Worm (Caenorhabditis elegans) whole organism, L4 larva: ENCODE measurements around the gene C28G1.2.

Source experiments
- D1046.2 ChIP-seq: fragments of 200-800 bp; sonication (Bioruptor generic); IDR thresholded peaks from 2 replicates; pipeline ENCODE4 v1.3.6; 2022; ENCODE audit warnings: missing genetic modification characterization, missing compliant biosample characterization
- F10B5.3 ChIP-seq: sonication (generic microtip); optimal IDR thresholded peaks from 2 replicates; lab custom pipeline; 2016; ENCODE audit warnings: mild to moderate bottlenecking, missing genetic modification characterization, missing compliant biosample characterization
- F26F4.8 ChIP-seq: fragments of 200-800 bp; sonication (Bioruptor generic); conservative IDR thresholded peaks from 2 replicates; pipeline ENCODE4 v1.3.6; 2022; ENCODE audit warnings: missing genetic modification characterization, missing compliant biosample characterization
- F44E2.7 ChIP-seq: fragments of 200-800 bp; sonication (Bioruptor generic); IDR thresholded peaks from 2 replicates; pipeline ENCODE4 v2.1.2; 2022; ENCODE audit warnings: missing genetic modification characterization, missing compliant biosample characterization
- R02D3.7 ChIP-seq: fragments of 150-350 bp; sonication (generic microtip); optimal IDR thresholded peaks from 3 replicates; lab custom pipeline; 2014; ENCODE audit warnings: missing biosample characterization, missing genetic modification characterization
- T26A8.4 ChIP-seq: fragments of 200-800 bp; sonication (Bioruptor generic); IDR thresholded peaks from 2 replicates; pipeline ENCODE4 v1.3.6; 2022; ENCODE audit warnings: missing genetic modification characterization, missing compliant biosample characterization
- Y75B8A.6 ChIP-seq: fragments of 200-800 bp; sonication (Bioruptor generic); IDR thresholded peaks from 2 replicates; pipeline ENCODE4 v1.3.6; 2022; ENCODE audit warnings: missing genetic modification reagents, missing genetic modification characterization, missing compliant biosample characterization
- aha-1 ChIP-seq: fragments of 150-350 bp; peaks from one replicate; lab custom pipeline; 2014; ENCODE audit warnings: missing biosample characterization, missing genetic modification characterization
- arid-1 ChIP-seq: fragments of 200-800 bp; sonication (Bioruptor generic); conservative IDR thresholded peaks from 2 replicates; pipeline ENCODE4 v1.3.6; 2022; ENCODE audit warnings: missing genetic modification reagents, missing genetic modification characterization, missing compliant biosample characterization
- attf-4 ChIP-seq: sonication (generic microtip); optimal IDR thresholded peaks from 3 replicates; lab custom pipeline; 2017; ENCODE audit warnings: missing biosample characterization, missing genetic modification characterization
- ceh-20 ChIP-seq: fragments of 200-800 bp; sonication (Bioruptor generic); IDR thresholded peaks from 2 replicates; pipeline ENCODE4 v1.3.6; 2022; ENCODE audit warnings: missing genetic modification reagents, missing genetic modification characterization, missing compliant biosample characterization
- ceh-32 ChIP-seq: sonication (generic microtip); optimal IDR thresholded peaks from 2 replicates; lab custom pipeline; 2016; ENCODE audit warnings: mild to moderate bottlenecking, missing genetic modification characterization, missing compliant biosample characterization; ENCODE audit not compliant: poor library complexity
- ceh-82 ChIP-seq: sonication (generic microtip); optimal IDR thresholded peaks from 2 replicates; lab custom pipeline; 2017; ENCODE audit warnings: missing biosample characterization, missing genetic modification characterization
- ces-1 ChIP-seq: fragments of 150-350 bp; sonication (generic microtip); optimal IDR thresholded peaks from 4 replicates; lab custom pipeline; 2014; ENCODE audit warnings: missing biosample characterization, missing genetic modification reagents, missing genetic modification characterization
- daf-12 ChIP-seq: fragments of 150-350 bp; optimal IDR thresholded peaks from 2 replicates; lab custom pipeline; 2014; ENCODE audit warnings: missing biosample characterization, missing genetic modification reagents, missing genetic modification characterization
- daf-16 ChIP-seq, 3 experiments: sonication (generic microtip); optimal IDR thresholded peaks; 2 replicates each; lab custom pipeline; 2016 to 2017; ENCODE audit warnings: missing genetic modification characterization in 3 of 3, missing genetic modification reagents in 3 of 3, mild to moderate bottlenecking in 2 of 3, missing compliant biosample characterization in 2 of 3, missing biosample characterization in 1 of 3, moderate library complexity in 1 of 3
- daf-19 ChIP-seq: fragments of 200-800 bp; sonication (Bioruptor generic); conservative IDR thresholded peaks from 2 replicates; pipeline ENCODE4 v1.3.6; 2022; ENCODE audit warnings: missing genetic modification characterization, missing compliant biosample characterization
- daf-8 ChIP-seq: fragments of 200-800 bp; sonication (Bioruptor generic); IDR thresholded peaks from 2 replicates; pipeline ENCODE4 v1.3.6; 2022; ENCODE audit warnings: missing genetic modification characterization, missing compliant biosample characterization
- dmd-6 ChIP-seq: fragments of 200-800 bp; sonication (Bioruptor generic); IDR thresholded peaks from 2 replicates; pipeline ENCODE4 v1.3.6; 2022; ENCODE audit warnings: missing genetic modification reagents, missing genetic modification characterization, missing compliant biosample characterization
- dpl-1 ChIP-seq: fragments of 150-350 bp; optimal IDR thresholded peaks from 2 replicates; lab custom pipeline; 2014; ENCODE audit warnings: missing biosample characterization, missing genetic modification reagents, missing genetic modification characterization
- duxl-1 ChIP-seq: sonication (generic microtip); optimal IDR thresholded peaks from 2 replicates; lab custom pipeline; 2016; ENCODE audit warnings: mild to moderate bottlenecking, missing genetic modification characterization, moderate library complexity, missing compliant biosample characterization; ENCODE audit not compliant: poor library complexity
- dve-1 ChIP-seq: sonication (generic microtip); optimal IDR thresholded peaks from 2 replicates; lab custom pipeline; 2017; ENCODE audit warnings: antibody characterized with exemption, mild to moderate bottlenecking, missing genetic modification characterization, missing compliant biosample characterization; ENCODE audit not compliant: insufficient read depth
- hlh-11 ChIP-seq: fragments of 200-800 bp; sonication (Bioruptor generic); optimal IDR thresholded peaks from 2 replicates; lab custom pipeline; 2018; ENCODE audit warnings: mild to moderate bottlenecking, missing genetic modification characterization, missing compliant biosample characterization
- hlh-30 ChIP-seq: sonication (generic microtip); optimal IDR thresholded peaks from 2 replicates; lab custom pipeline; 2017; ENCODE audit warnings: antibody characterized with exemption, mild to moderate bottlenecking, missing genetic modification characterization, missing compliant biosample characterization; ENCODE audit not compliant: insufficient read depth
- lim-7 ChIP-seq: fragments of 200-800 bp; sonication (Bioruptor generic); IDR thresholded peaks from 2 replicates; pipeline ENCODE4 v1.3.6; 2022; ENCODE audit warnings: missing genetic modification characterization, missing compliant biosample characterization
- lin-29 ChIP-seq: fragments of 200-800 bp; sonication (Bioruptor generic); IDR thresholded peaks from 2 replicates; pipeline ENCODE4 v1.3.6; 2022; ENCODE audit warnings: missing genetic modification reagents, missing genetic modification characterization, missing compliant biosample characterization
- lsy-2 ChIP-seq, 2 experiments: fragments of 150-350 bp in 1 of 2; sonication (generic microtip) in 1 of 2; optimal IDR thresholded peaks; 2 replicates each; lab custom pipeline; 2014 to 2017; ENCODE audit warnings: missing biosample characterization in 2 of 2, missing genetic modification characterization in 2 of 2
- madf-5 ChIP-seq, 2 experiments: fragments of 200-800 bp; sonication (Bioruptor generic); IDR thresholded peaks; 2 replicates each; pipeline ENCODE4 v1.3.6; 2022; ENCODE audit warnings: missing compliant biosample characterization in 2 of 2, missing genetic modification characterization in 2 of 2
- mdl-1 ChIP-seq, 2 experiments: fragments of 150-350 bp in 1 of 2; sonication (generic microtip) in 1 of 2; optimal IDR thresholded peaks; 2 replicates each; lab custom pipeline; 2014 to 2017; ENCODE audit warnings: missing biosample characterization in 2 of 2, missing genetic modification characterization in 2 of 2
- mdt-29 ChIP-seq: fragments of 200-800 bp; sonication (Bioruptor generic); IDR thresholded peaks from 2 replicates; pipeline ENCODE4 v1.3.6; 2022; ENCODE audit warnings: missing genetic modification reagents, missing genetic modification characterization, missing compliant biosample characterization
- mes-2 ChIP-seq: sonication (generic microtip); optimal IDR thresholded peaks from 2 replicates; lab custom pipeline; 2016; ENCODE audit warnings: missing genotype, mild to moderate bottlenecking, missing genetic modification characterization, missing compliant biosample characterization; ENCODE audit not compliant: poor library complexity, severe bottlenecking
- nhr-28 ChIP-seq: fragments of 150-350 bp; optimal IDR thresholded peaks from 2 replicates; lab custom pipeline; 2014; ENCODE audit warnings: missing biosample characterization, missing genetic modification characterization
- nhr-48 ChIP-seq: sonication (generic microtip); optimal IDR thresholded peaks from 2 replicates; lab custom pipeline; 2016; ENCODE audit warnings: mild to moderate bottlenecking, missing genetic modification characterization, missing compliant biosample characterization
- php-3 ChIP-seq: fragments of 200-800 bp; sonication (Bioruptor generic); IDR thresholded peaks from 2 replicates; pipeline ENCODE4 v1.3.6; 2022; ENCODE audit warnings: missing genetic modification reagents, missing genetic modification characterization, missing compliant biosample characterization
- pqm-1 ChIP-seq: sonication (generic microtip); optimal IDR thresholded peaks from 2 replicates; lab custom pipeline; 2017; ENCODE audit warnings: missing biosample characterization, missing genetic modification characterization
- saeg-2 ChIP-seq: fragments of 200-800 bp; sonication (Bioruptor generic); IDR thresholded peaks from 2 replicates; pipeline ENCODE4 v1.3.6; 2022; ENCODE audit warnings: missing genetic modification reagents, missing genetic modification characterization, missing compliant biosample characterization
- sdz-12 ChIP-seq: fragments of 200-800 bp; sonication (Bioruptor generic); optimal IDR thresholded peaks from 2 replicates; lab custom pipeline; 2018; ENCODE audit warnings: mild to moderate bottlenecking, missing genetic modification characterization, missing compliant biosample characterization
- set-16 ChIP-seq: fragments of 200-800 bp; sonication (Bioruptor generic); IDR thresholded peaks from 2 replicates; pipeline ENCODE4 v1.3.6; 2022; ENCODE audit warnings: missing genetic modification reagents, missing genetic modification characterization, missing compliant biosample characterization
- skn-1 ChIP-seq: fragments of 150-350 bp; optimal IDR thresholded peaks from 2 replicates; lab custom pipeline; 2014; ENCODE audit warnings: missing biosample characterization, missing genetic modification characterization
- spr-1 ChIP-seq: sonication (generic microtip); optimal IDR thresholded peaks from 2 replicates; lab custom pipeline; 2016; ENCODE audit warnings: mild to moderate bottlenecking, missing genetic modification characterization, missing compliant biosample characterization
- tag-97 ChIP-seq: fragments of 200-800 bp; sonication (Bioruptor generic); IDR thresholded peaks from 2 replicates; pipeline ENCODE4 v1.3.6; 2022; ENCODE audit warnings: missing genetic modification characterization, missing compliant biosample characterization
- unc-130 ChIP-seq: sonication (generic microtip); optimal IDR thresholded peaks from 2 replicates; lab custom pipeline; 2016; ENCODE audit warnings: missing genetic modification reagents, missing genetic modification characterization, missing compliant biosample characterization
- unc-62 ChIP-seq, 3 experiments: fragments of 150-350 bp in 1 of 3; sonication (generic microtip); optimal IDR thresholded peaks in 2 of 3; peaks in 1 of 3; 1 replicate in 1 of 3; 2 replicates in 2 of 3; lab custom pipeline; 2014 to 2017; ENCODE audit warnings: missing biosample characterization in 3 of 3, missing genetic modification characterization in 3 of 3, missing genetic modification reagents in 3 of 3, missing genotype in 1 of 3

Gene C28G1.2

ce11 chrX:8819815-8820415, 15.9 kb upstream of the C28G1.2 start (continued):
- TF ChIP-seq daf-19 (GFP tag; lab: Robert Waterston, UW) (peak; percentile 70; the same call in 1 of the 2 replicates), mes-2 (tag; lab: Kevin White, UChicago) (peak; percentile 41), R02D3.7 (tag; lab: Kevin White, UChicago) (no peak), duxl-1 (tag; lab: Kevin White, UChicago) (peak; percentile 50), dmd-6 (GFP tag; lab: Robert Waterston, UW) (peak; percentile 40; the same call in 1 of the 2 replicates), sdz-12 (GFP tag; lab: Kevin White, UChicago) (no peak), ceh-20 (0 out of 2 replicates have a peak, but pooled peaks have one; percentile 8), spr-1 (tag; lab: Kevin White, UChicago) (peak; percentile 4), php-3 (GFP tag; lab: Robert Waterston, UW) (peak; percentile 69; the same call in 1 of the 2 replicates), dpl-1 (GFP tag; lab: Kevin White, UChicago) (no peak), lim-7 (peak; percentile 66; the same call in 1 of the 2 replicates), arid-1 (peak; percentile 69), daf-8 (GFP tag; lab: Robert Waterston, UW) (no peak), nhr-28 (tag; lab: Kevin White, UChicago) (peak; percentile 9), tag-97 (no peak), attf-4 (no peak), Y75B8A.6 (GFP tag; lab: Robert Waterston, UW) (no peak), dve-1 (tag; lab: Kevin White, UChicago) (no peak), daf-12 (tag; lab: Kevin White, UChicago) (no peak), set-16 (GFP tag; lab: Robert Waterston, UW) (no peak), saeg-2 (GFP tag; lab: Robert Waterston, UW) (no peak), pqm-1 (no peak), hlh-30 (tag; lab: Kevin White, UChicago) (peak; percentile 24), D1046.2 (GFP tag; lab: Robert Waterston, UW) (peak; percentile 64; the same call in 1 of the 2 replicates), T26A8.4 (GFP tag; lab: Robert Waterston, UW) (0 out of 2 replicates have a peak, but pooled peaks have one; percentile 50), F44E2.7 (GFP tag; lab: Robert Waterston, UW) (no peak), F26F4.8 (GFP tag; lab: Robert Waterston, UW) (no peak; the same call in 1 of the 2 replicates), ces-1 (GFP tag; lab: Kevin White, UChicago) (no peak), nhr-48 (tag; lab: Kevin White, UChicago) (peak; percentile 28), unc-62 (GFP tag; optimal IDR thresholded peaks at IDR 0.05 in 1 of 2; lab: Kevin White, UChicago) (peak in 1 of 2 experiments; percentile 11), unc-62 (tag; optimal IDR thresholded peaks at IDR 0.05; lab: Kevin White, UChicago) (no peak), mdl-1 (tag; optimal IDR thresholded peaks at IDR 0.05; lab: Kevin White, UChicago) (peak in 1 of 2 experiments; percentile 19), madf-5 (GFP tag; IDR thresholded peaks at IDR 0.05; lab: Robert Waterston, UW) (0 out of 4 replicates have a peak, but pooled peaks of 1 of the 2 experiments have one; percentile 12)
- TF ChIP-seq, all 104 proteins: peak for 37

- TF ChIP-seq daf-16 (GFP tag; optimal IDR thresholded peaks at IDR 0.05; lab: Kevin White, UChicago) (no peak), daf-16 (tag; optimal IDR thresholded peaks at IDR 0.05; lab: Kevin White, UChicago) (peak; percentile 74), lsy-2 (tag; optimal IDR thresholded peaks at IDR 0.05; lab: Kevin White, UChicago) (peak in 1 of 2 experiments; percentile 2), mdt-29 (no peak), daf-8 (GFP tag; lab: Robert Waterston, UW) (no peak), nhr-28 (tag; lab: Kevin White, UChicago) (peak; percentile 5), ceh-82 (tag; lab: Kevin White, UChicago) (no peak), unc-130 (GFP tag; lab: Kevin White, UChicago) (no peak), R02D3.7 (tag; lab: Kevin White, UChicago) (no peak), php-3 (GFP tag; lab: Robert Waterston, UW) (peak; percentile 31; the same call in 1 of the 2 replicates), dve-1 (tag; lab: Kevin White, UChicago) (peak; percentile 55), ceh-32 (no peak), set-16 (GFP tag; lab: Robert Waterston, UW) (no peak), hlh-11 (peak; percentile 25), F10B5.3 (tag; lab: Kevin White, UChicago) (no peak), pqm-1 (peak; percentile 92), skn-1 (no peak), dmd-6 (GFP tag; lab: Robert Waterston, UW) (peak; percentile 26; the same call in 1 of the 2 replicates), dpl-1 (GFP tag; lab: Kevin White, UChicago) (no peak), aha-1 (tag; lab: Kevin White, UChicago) (peak; percentile 40), lin-29 (GFP tag; lab: Robert Waterston, UW) (no peak)
- TF ChIP-seq, all 104 proteins: peak for 9
These were observed 15.2 kb upstream of the C28G1.2 start for ce11 chrX:8820643-8821042.
